Fruit fly (Drosophila melanogaster) whole organism, prepupa: ENCODE data around the gene GNBP2.

ENCODE experiments used
- Blimp-1 ChIP-seq: fragments of 200-800 bp; sonication (Bioruptor generic); optimal IDR thresholded peaks from 3 replicates; lab custom pipeline; 2017; ENCODE audit warnings: missing biosample characterization, missing genetic modification characterization, mild to moderate bottlenecking, moderate library complexity, missing genetic modification reagents
- CG10631 ChIP-seq: fragments of 200-800 bp; sonication (Bioruptor generic); optimal IDR thresholded peaks from 2 replicates; lab custom pipeline; 2016; ENCODE audit warnings: missing biosample characterization, missing genetic modification characterization
- CG10669 ChIP-seq: fragments of 200-800 bp; sonication (Bioruptor generic); optimal IDR thresholded peaks from 3 replicates; lab custom pipeline; 2018; ENCODE audit warnings: missing biosample characterization, mild to moderate bottlenecking, missing genetic modification characterization, moderate library complexity
- CG11294 ChIP-seq: fragments of 200-800 bp; sonication (Bioruptor generic); IDR thresholded peaks from 2 replicates; pipeline ENCODE4 v1.3.6; 2022; ENCODE audit warnings: missing biosample characterization, missing genetic modification characterization
- CG11762 ChIP-seq: fragments of 200-800 bp; sonication (Bioruptor generic); optimal IDR thresholded peaks from 3 replicates; lab custom pipeline; 2016; ENCODE audit warnings: missing biosample characterization, missing genetic modification characterization; ENCODE audit not compliant: insufficient read depth
- CG11902 ChIP-seq: fragments of 200-800 bp; sonication (Bioruptor generic); optimal IDR thresholded peaks from 3 replicates; lab custom pipeline; 2016; ENCODE audit warnings: missing biosample characterization, missing genetic modification characterization
- CG15336 ChIP-seq: fragments of 200-800 bp; sonication (Bioruptor generic); IDR thresholded peaks from 2 replicates; pipeline ENCODE4 v1.3.6; 2022; ENCODE audit warnings: missing biosample characterization, missing genetic modification characterization
- CG1621 ChIP-seq: fragments of 200-800 bp; sonication (Bioruptor generic); optimal IDR thresholded peaks from 3 replicates; lab custom pipeline; 2018; ENCODE audit warnings: missing biosample characterization, mild to moderate bottlenecking, missing genetic modification characterization
- CG16779 ChIP-seq: fragments of 200-800 bp; sonication (Bioruptor generic); optimal IDR thresholded peaks from 3 replicates; lab custom pipeline; 2017; ENCODE audit warnings: missing biosample characterization, mild to moderate bottlenecking, missing genetic modification characterization
- CG3032 ChIP-seq: fragments of 200-800 bp; optimal IDR thresholded peaks from 2 replicates; lab custom pipeline; 2019; ENCODE audit warnings: missing biosample characterization, mild to moderate bottlenecking, missing genetic modification characterization, moderate library complexity
- CG31627 ChIP-seq: fragments of 200-800 bp; sonication (Bioruptor generic); optimal IDR thresholded peaks from 3 replicates; lab custom pipeline; 2016; ENCODE audit warnings: missing biosample characterization, missing genetic modification characterization
- CG32006 ChIP-seq: fragments of 200-800 bp; sonication (Bioruptor generic); optimal IDR thresholded peaks from 3 replicates; lab custom pipeline; 2017; ENCODE audit warnings: missing biosample characterization, mild to moderate bottlenecking, missing genetic modification characterization
- CG34406 ChIP-seq: fragments of 200-800 bp; sonication (Bioruptor generic); optimal IDR thresholded peaks from 3 replicates; lab custom pipeline; 2016; ENCODE audit warnings: missing biosample characterization, missing genetic modification characterization
- CG3919 ChIP-seq: fragments of 200-800 bp; sonication (Bioruptor generic); optimal IDR thresholded peaks from 3 replicates; lab custom pipeline; 2016; ENCODE audit warnings: missing biosample characterization, missing genetic modification characterization
- CG4318 ChIP-seq: fragments of 200-800 bp; sonication (Bioruptor generic); optimal IDR thresholded peaks from 3 replicates; lab custom pipeline; 2017; ENCODE audit warnings: missing biosample characterization, mild to moderate bottlenecking, missing genetic modification characterization
- CG6276 ChIP-seq: fragments of 200-800 bp; sonication (Bioruptor generic); optimal IDR thresholded peaks from 2 replicates; lab custom pipeline; 2017; ENCODE audit warnings: missing biosample characterization, mild to moderate bottlenecking, missing genetic modification characterization
- CG6792 ChIP-seq: fragments of 200-800 bp; sonication (Bioruptor generic); optimal IDR thresholded peaks from 3 replicates; lab custom pipeline; 2016; ENCODE audit warnings: missing biosample characterization, missing genetic modification characterization
- CG6808 ChIP-seq: fragments of 200-800 bp; sonication (Bioruptor generic); optimal IDR thresholded peaks from 3 replicates; lab custom pipeline; 2017; ENCODE audit warnings: missing biosample characterization, missing genetic modification characterization, mild to moderate bottlenecking, moderate library complexity, missing genetic modification reagents
- CG7368 ChIP-seq: fragments of 200-800 bp; sonication (Bioruptor generic); optimal IDR thresholded peaks from 3 replicates; lab custom pipeline; 2016; ENCODE audit warnings: missing biosample characterization, missing genetic modification characterization
- CG8119 ChIP-seq: fragments of 200-800 bp; sonication (Bioruptor generic); IDR thresholded peaks from 3 replicates; pipeline ENCODE4 v1.3.6; 2022; ENCODE audit warnings: missing biosample characterization, missing genetic modification characterization
- CG8632 ChIP-seq: fragments of 200-800 bp; sonication (Bioruptor generic); optimal IDR thresholded peaks from 3 replicates; lab custom pipeline; 2016; ENCODE audit warnings: missing biosample characterization, missing genetic modification characterization
- CG9139 ChIP-seq: fragments of 200-800 bp; sonication (Bioruptor generic); optimal IDR thresholded peaks from 3 replicates; lab custom pipeline; 2017; ENCODE audit warnings: missing biosample characterization, mild to moderate bottlenecking, missing genetic modification characterization
- Eip75B ChIP-seq: fragments of 200-800 bp; sonication (Bioruptor generic); optimal IDR thresholded peaks from 3 replicates; lab custom pipeline; 2016; ENCODE audit warnings: missing biosample characterization, missing genetic modification characterization
- Eip78C ChIP-seq: fragments of 200-800 bp; sonication (Bioruptor generic); peaks from one replicate; lab custom pipeline; 2016; ENCODE audit warnings: missing biosample characterization, missing genetic modification characterization
- Eip93F ChIP-seq: fragments of 200-800 bp; sonication (Bioruptor generic); optimal IDR thresholded peaks from 2 replicates; lab custom pipeline; 2016; ENCODE audit warnings: missing biosample characterization, mild to moderate bottlenecking, missing genetic modification characterization
- Ets21C ChIP-seq: fragments of 200-800 bp; sonication (Bioruptor generic); optimal IDR thresholded peaks from 3 replicates; lab custom pipeline; 2016; ENCODE audit warnings: missing biosample characterization, missing genetic modification characterization
- Ets96B ChIP-seq: fragments of 200-800 bp; optimal IDR thresholded peaks from 2 replicates; lab custom pipeline; 2019; ENCODE audit warnings: missing biosample characterization, mild to moderate bottlenecking, missing genetic modification characterization, moderate library complexity
- Gug ChIP-seq: fragments of 200-800 bp; sonication (Bioruptor generic); IDR thresholded peaks from 2 replicates; pipeline ENCODE4 v1.3.6; 2022; ENCODE audit warnings: missing biosample characterization, missing genetic modification characterization
- Hr38 ChIP-seq: sonication (Bioruptor generic); optimal IDR thresholded peaks from 2 replicates; lab custom pipeline; 2016; ENCODE audit warnings: missing biosample characterization, missing genetic modification characterization
- Hr39 ChIP-seq: fragments of 200-800 bp; sonication (Bioruptor generic); optimal IDR thresholded peaks from 2 replicates; lab custom pipeline; 2016; ENCODE audit warnings: missing biosample characterization, missing genetic modification characterization
- Hr4 ChIP-seq: fragments of 200-800 bp; sonication (Bioruptor generic); optimal IDR thresholded peaks from 3 replicates; lab custom pipeline; 2016; ENCODE audit warnings: missing biosample characterization, missing genetic modification characterization
- Met ChIP-seq: fragments of 200-800 bp; sonication (Bioruptor generic); optimal IDR thresholded peaks from 3 replicates; lab custom pipeline; 2016; ENCODE audit warnings: missing biosample characterization, missing genetic modification characterization
- Smox ChIP-seq: fragments of 200-800 bp; sonication (Bioruptor generic); optimal IDR thresholded peaks from 3 replicates; lab custom pipeline; 2016; ENCODE audit warnings: missing biosample characterization, missing genetic modification characterization
- Sox102F ChIP-seq: fragments of 200-800 bp; sonication (Bioruptor generic); optimal IDR thresholded peaks from 2 replicates; lab custom pipeline; 2016; ENCODE audit warnings: missing biosample characterization, mild to moderate bottlenecking, missing genetic modification characterization
- Sox14 ChIP-seq: fragments of 200-800 bp; sonication (Bioruptor generic); optimal IDR thresholded peaks from 3 replicates; lab custom pipeline; 2016; ENCODE audit warnings: missing biosample characterization, missing genetic modification characterization
- Sox15 ChIP-seq: fragments of 200-800 bp; sonication (Bioruptor generic); optimal IDR thresholded peaks from 3 replicates; lab custom pipeline; 2016; ENCODE audit warnings: missing biosample characterization, missing genetic modification characterization
- acj6 ChIP-seq: fragments of 200-800 bp; sonication (Bioruptor generic); optimal IDR thresholded peaks from 3 replicates; lab custom pipeline; 2016; ENCODE audit warnings: missing biosample characterization, missing genetic modification characterization
- cyc ChIP-seq: fragments of 200-800 bp; sonication (Bioruptor generic); optimal IDR thresholded peaks from 3 replicates; lab custom pipeline; 2016; ENCODE audit warnings: missing biosample characterization, missing genetic modification characterization
- dac ChIP-seq: fragments of 200-800 bp; sonication (Bioruptor generic); optimal IDR thresholded peaks from 2 replicates; lab custom pipeline; 2017; ENCODE audit warnings: missing biosample characterization, mild to moderate bottlenecking, missing genetic modification characterization
- dsx ChIP-seq: fragments of 200-800 bp; optimal IDR thresholded peaks from 3 replicates; lab custom pipeline; 2019; ENCODE audit warnings: missing biosample characterization, mild to moderate bottlenecking, missing genetic modification characterization, moderate library complexity; ENCODE audit not compliant: poor library complexity, severe bottlenecking
- eg ChIP-seq: fragments of 200-800 bp; sonication (Bioruptor generic); IDR thresholded peaks from 3 replicates; pipeline ENCODE4 v1.3.6; 2022; ENCODE audit warnings: missing biosample characterization, missing genetic modification characterization
- esn ChIP-seq: fragments of 200-800 bp; sonication (Bioruptor generic); optimal IDR thresholded peaks from 2 replicates; lab custom pipeline; 2016; ENCODE audit warnings: missing biosample characterization, mild to moderate bottlenecking, missing genetic modification characterization, moderate library complexity
- fd59A ChIP-seq: fragments of 200-800 bp; sonication (Bioruptor generic); optimal IDR thresholded peaks from 2 replicates; lab custom pipeline; 2017; ENCODE audit warnings: missing biosample characterization, mild to moderate bottlenecking, missing genetic modification characterization, missing genetic modification reagents
- fd85E ChIP-seq: fragments of 200-800 bp; sonication (Bioruptor generic); optimal IDR thresholded peaks from 3 replicates; lab custom pipeline; 2016; ENCODE audit warnings: missing biosample characterization, missing genetic modification characterization
- fkh ChIP-seq: fragments of 200-800 bp; sonication (Bioruptor generic); optimal IDR thresholded peaks from 3 replicates; lab custom pipeline; 2017; ENCODE audit warnings: missing biosample characterization, mild to moderate bottlenecking, missing genetic modification characterization, moderate library complexity
- lz ChIP-seq: fragments of 200-800 bp; sonication (Bioruptor generic); optimal IDR thresholded peaks from 3 replicates; lab custom pipeline; 2016; ENCODE audit warnings: missing biosample characterization, missing genetic modification characterization
- net ChIP-seq: fragments of 200-800 bp; sonication (Bioruptor generic); optimal IDR thresholded peaks from 3 replicates; lab custom pipeline; 2016; ENCODE audit warnings: missing biosample characterization, missing genetic modification characterization
- spab ChIP-seq: fragments of 200-800 bp; sonication (Bioruptor generic); optimal IDR thresholded peaks from 2 replicates; lab custom pipeline; 2017; ENCODE audit warnings: missing biosample characterization, mild to moderate bottlenecking, missing genetic modification characterization, missing genetic modification reagents
- svp ChIP-seq: fragments of 200-800 bp; sonication (Bioruptor generic); peaks from one replicate; lab custom pipeline; 2016; ENCODE audit warnings: missing biosample characterization, missing genetic modification characterization
- vri ChIP-seq: fragments of 200-800 bp; sonication (Bioruptor generic); optimal IDR thresholded peaks from 3 replicates; lab custom pipeline; 2016; ENCODE audit warnings: missing biosample characterization, mild to moderate bottlenecking, missing genetic modification characterization

The GNBP2 gene

dm6 chr3L:18640584-18641527, 34.4 kb downstream of the GNBP2 start:
- TF ChIP-seq CG15336 (peak; percentile 98), Hr4 (GFP tag; lab: Kevin White, UChicago) (peak; percentile 99), Gug (GFP tag; lab: Robert Waterston, UW) (peak; percentile 98), CG8632 (GFP tag; lab: Kevin White, UChicago) (peak; percentile 83), Eip78C (GFP tag; lab: Kevin White, UChicago) (peak; percentile 96), eg (GFP tag; lab: Robert Waterston, UW) (peak; percentile 99), CG9139 (GFP tag; lab: Kevin White, UChicago) (peak; percentile 56), CG10631 (GFP tag; lab: Kevin White, UChicago) (peak; percentile 84), esn (GFP tag; lab: Kevin White, UChicago) (peak; percentile 88), CG11902 (GFP tag; lab: Kevin White, UChicago) (peak; percentile 86), CG1621 (tag; lab: Kevin White, UChicago) (peak; percentile 71), Sox102F (GFP tag; lab: Kevin White, UChicago) (peak; percentile 87), CG6792 (peak; percentile 76), Sox15 (GFP tag; lab: Kevin White, UChicago) (peak; percentile 88), net (GFP tag; lab: Kevin White, UChicago) (peak; percentile 87), acj6 (GFP tag; lab: Kevin White, UChicago) (peak; percentile 96), Eip93F (peak; percentile 38), CG16779 (tag; lab: Kevin White, UChicago) (peak; percentile 81), svp (peak; percentile 92), spab (peak; percentile 69), CG10669 (GFP tag; lab: Kevin White, UChicago) (peak; percentile 68), Ets21C (GFP tag; lab: Kevin White, UChicago) (peak; percentile 83), fd85E (GFP tag; lab: Kevin White, UChicago) (peak; percentile 63), Hr39 (peak; percentile 95), CG6808 (GFP tag; lab: Kevin White, UChicago) (peak; percentile 68), CG4318 (GFP tag; lab: Kevin White, UChicago) (peak; percentile 95), CG11294 (peak; percentile 97), fd59A (peak; percentile 72), CG8119 (GFP tag; lab: Robert Waterston, UW) (peak; percentile 97), vri (GFP tag; lab: Kevin White, UChicago) (peak; percentile 81), Smox (GFP tag; lab: Kevin White, UChicago) (peak; percentile 91), Ets96B (tag; lab: Kevin White, UChicago) (peak; percentile 79), Hr38 (GFP tag; lab: Kevin White, UChicago) (peak; percentile 91), cyc (GFP tag; lab: Kevin White, UChicago) (peak; percentile 95), dsx (GFP tag; lab: Kevin White, UChicago) (peak; percentile 68), CG11762 (peak; percentile 88), CG3032 (tag; lab: Kevin White, UChicago) (peak; percentile 75), CG6276 (GFP tag; lab: Kevin White, UChicago) (peak; percentile 90), lz (GFP tag; lab: Kevin White, UChicago) (peak; percentile 84), CG32006 (GFP tag; lab: Kevin White, UChicago) (peak; percentile 94), CG34406 (GFP tag; lab: Kevin White, UChicago) (peak; percentile 86), Blimp-1 (GFP tag; lab: Kevin White, UChicago) (peak; percentile 60), Sox14 (GFP tag; lab: Kevin White, UChicago) (peak; percentile 96), dac (GFP tag; lab: Kevin White, UChicago) (peak; percentile 73), fkh (peak; percentile 54), Eip75B (GFP tag; lab: Kevin White, UChicago) (peak; percentile 85), CG3919 (GFP tag; lab: Kevin White, UChicago) (peak; percentile 98), CG7368 (GFP tag; lab: Kevin White, UChicago) (peak; percentile 82), Met (GFP tag; lab: Kevin White, UChicago) (peak; percentile 91), CG31627 (GFP tag; lab: Kevin White, UChicago) (peak; percentile 94)
